Worm (Caenorhabditis elegans): Measurements from ENCODE around the gene Y61A9LA.7.

DNA sequence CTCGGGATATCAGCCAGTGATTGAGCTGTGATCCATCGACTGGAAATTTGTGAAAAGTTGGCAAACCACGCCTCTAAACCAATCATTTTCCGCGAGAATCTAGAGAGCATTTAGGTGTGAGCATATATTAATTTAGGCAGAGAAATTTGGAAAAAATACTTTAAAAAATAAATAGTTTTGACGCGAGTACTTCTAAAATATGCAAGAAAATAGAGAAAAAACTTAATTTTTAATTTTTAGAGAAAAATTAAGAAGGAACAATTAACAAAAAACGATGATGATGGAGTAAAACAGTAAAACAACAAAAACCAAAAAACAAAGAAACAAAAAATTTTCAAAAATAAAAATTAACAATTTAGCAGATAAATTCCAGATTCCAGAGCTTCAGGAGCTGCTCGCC, 47.2 kb upstream of the Y61A9LA.7 start, which contains the start of gene txt-6:
- no peak for TF ChIP-seq nhr-12 (tag; optimal IDR thresholded peaks at IDR 0.05)
- no peak for TF ChIP-seq nhr-237 (tag; optimal IDR thresholded peaks at IDR 0.05)
- TF ChIP-seq pha-4 (tag; optimal IDR thresholded peaks at IDR 0.05), result no peak
- TF ChIP-seq fos-1 (tag; optimal IDR thresholded peaks at IDR 0.05), result no peak
- TF ChIP-seq elt-2 (tag; optimal IDR thresholded peaks at IDR 0.05), result no peak
- TF ChIP-seq nhr-67 (tag; optimal IDR thresholded peaks at IDR 0.05), result no peak
- TF ChIP-seq ztf-11 (tag; optimal IDR thresholded peaks at IDR 0.05), result no peak
- TF ChIP-seq aly-2 (tag; optimal IDR thresholded peaks at IDR 0.05), result no peak
- no peak for TF ChIP-seq snpc-4 (tag; optimal IDR thresholded peaks at IDR 0.05)
- no peak for TF ChIP-seq nhr-11 (tag; optimal IDR thresholded peaks at IDR 0.05)
- TF ChIP-seq nhr-77 (tag; optimal IDR thresholded peaks at IDR 0.05), result no peak
- TF ChIP-seq jun-1 (tag; optimal IDR thresholded peaks at IDR 0.05), result no peak
- TF ChIP-seq fkh-10 (GFP tag; optimal IDR thresholded peaks at IDR 0.05), result no peak

All from whole organism, L3 larva.